Fruit fly (Drosophila melanogaster) whole organism, prepupa: Measurements from ENCODE around the gene Rab18.

Source experiments
- Blimp-1 ChIP-seq: fragments of 200-800 bp; sonication (Bioruptor generic); optimal IDR thresholded peaks from 3 replicates; lab custom pipeline; 2017; ENCODE audit warnings: missing biosample characterization, missing genetic modification characterization, mild to moderate bottlenecking, moderate library complexity, missing genetic modification reagents
- CG10631 ChIP-seq: fragments of 200-800 bp; sonication (Bioruptor generic); optimal IDR thresholded peaks from 2 replicates; lab custom pipeline; 2016; ENCODE audit warnings: missing biosample characterization, missing genetic modification characterization
- CG10669 ChIP-seq: fragments of 200-800 bp; sonication (Bioruptor generic); optimal IDR thresholded peaks from 3 replicates; lab custom pipeline; 2018; ENCODE audit warnings: missing biosample characterization, mild to moderate bottlenecking, missing genetic modification characterization, moderate library complexity
- CG11902 ChIP-seq: fragments of 200-800 bp; sonication (Bioruptor generic); optimal IDR thresholded peaks from 3 replicates; lab custom pipeline; 2016; ENCODE audit warnings: missing biosample characterization, missing genetic modification characterization
- CG1621 ChIP-seq: fragments of 200-800 bp; sonication (Bioruptor generic); optimal IDR thresholded peaks from 3 replicates; lab custom pipeline; 2018; ENCODE audit warnings: missing biosample characterization, mild to moderate bottlenecking, missing genetic modification characterization
- CG3032 ChIP-seq: fragments of 200-800 bp; optimal IDR thresholded peaks from 2 replicates; lab custom pipeline; 2019; ENCODE audit warnings: missing biosample characterization, mild to moderate bottlenecking, missing genetic modification characterization, moderate library complexity
- CG34406 ChIP-seq: fragments of 200-800 bp; sonication (Bioruptor generic); optimal IDR thresholded peaks from 3 replicates; lab custom pipeline; 2016; ENCODE audit warnings: missing biosample characterization, missing genetic modification characterization
- CG3919 ChIP-seq: fragments of 200-800 bp; sonication (Bioruptor generic); optimal IDR thresholded peaks from 3 replicates; lab custom pipeline; 2016; ENCODE audit warnings: missing biosample characterization, missing genetic modification characterization
- CG6163 ChIP-seq: fragments of 200-800 bp; sonication (Bioruptor generic); IDR thresholded peaks from 3 replicates; pipeline ENCODE4 v1.3.6; 2022; ENCODE audit warnings: missing biosample characterization, missing genetic modification characterization
- CG6276 ChIP-seq: fragments of 200-800 bp; sonication (Bioruptor generic); optimal IDR thresholded peaks from 2 replicates; lab custom pipeline; 2017; ENCODE audit warnings: missing biosample characterization, mild to moderate bottlenecking, missing genetic modification characterization
- CG6792 ChIP-seq: fragments of 200-800 bp; sonication (Bioruptor generic); optimal IDR thresholded peaks from 3 replicates; lab custom pipeline; 2016; ENCODE audit warnings: missing biosample characterization, missing genetic modification characterization
- CG6808 ChIP-seq: fragments of 200-800 bp; sonication (Bioruptor generic); optimal IDR thresholded peaks from 3 replicates; lab custom pipeline; 2017; ENCODE audit warnings: missing biosample characterization, missing genetic modification characterization, mild to moderate bottlenecking, moderate library complexity, missing genetic modification reagents
- CG6854 ChIP-seq: fragments of 200-800 bp; sonication (Bioruptor generic); optimal IDR thresholded peaks from 2 replicates; lab custom pipeline; 2017; ENCODE audit warnings: missing biosample characterization, mild to moderate bottlenecking, missing genetic modification characterization
- CG7368 ChIP-seq: fragments of 200-800 bp; sonication (Bioruptor generic); optimal IDR thresholded peaks from 3 replicates; lab custom pipeline; 2016; ENCODE audit warnings: missing biosample characterization, missing genetic modification characterization
- CG8119 ChIP-seq: fragments of 200-800 bp; sonication (Bioruptor generic); IDR thresholded peaks from 3 replicates; pipeline ENCODE4 v1.3.6; 2022; ENCODE audit warnings: missing biosample characterization, missing genetic modification characterization
- CG8319 ChIP-seq: fragments of 200-800 bp; sonication (Bioruptor generic); optimal IDR thresholded peaks from 3 replicates; lab custom pipeline; 2016; ENCODE audit warnings: missing biosample characterization, missing genetic modification characterization
- CG8632 ChIP-seq: fragments of 200-800 bp; sonication (Bioruptor generic); optimal IDR thresholded peaks from 3 replicates; lab custom pipeline; 2016; ENCODE audit warnings: missing biosample characterization, missing genetic modification characterization
- CG9139 ChIP-seq: fragments of 200-800 bp; sonication (Bioruptor generic); optimal IDR thresholded peaks from 3 replicates; lab custom pipeline; 2017; ENCODE audit warnings: missing biosample characterization, mild to moderate bottlenecking, missing genetic modification characterization
- Eip78C ChIP-seq: fragments of 200-800 bp; sonication (Bioruptor generic); peaks from one replicate; lab custom pipeline; 2016; ENCODE audit warnings: missing biosample characterization, missing genetic modification characterization
- Eip93F ChIP-seq: fragments of 200-800 bp; sonication (Bioruptor generic); optimal IDR thresholded peaks from 2 replicates; lab custom pipeline; 2016; ENCODE audit warnings: missing biosample characterization, mild to moderate bottlenecking, missing genetic modification characterization
- Ets21C ChIP-seq: fragments of 200-800 bp; sonication (Bioruptor generic); optimal IDR thresholded peaks from 3 replicates; lab custom pipeline; 2016; ENCODE audit warnings: missing biosample characterization, missing genetic modification characterization
- Ets96B ChIP-seq: fragments of 200-800 bp; optimal IDR thresholded peaks from 2 replicates; lab custom pipeline; 2019; ENCODE audit warnings: missing biosample characterization, mild to moderate bottlenecking, missing genetic modification characterization, moderate library complexity
- Gug ChIP-seq: fragments of 200-800 bp; sonication (Bioruptor generic); IDR thresholded peaks from 2 replicates; pipeline ENCODE4 v1.3.6; 2022; ENCODE audit warnings: missing biosample characterization, missing genetic modification characterization
- Hr39 ChIP-seq: fragments of 200-800 bp; sonication (Bioruptor generic); optimal IDR thresholded peaks from 2 replicates; lab custom pipeline; 2016; ENCODE audit warnings: missing biosample characterization, missing genetic modification characterization
- Lpt ChIP-seq: fragments of 200-800 bp; sonication (Bioruptor generic); optimal IDR thresholded peaks from 3 replicates; lab custom pipeline; 2016; ENCODE audit warnings: missing biosample characterization, missing genetic modification characterization
- Met ChIP-seq: fragments of 200-800 bp; sonication (Bioruptor generic); optimal IDR thresholded peaks from 3 replicates; lab custom pipeline; 2016; ENCODE audit warnings: missing biosample characterization, missing genetic modification characterization
- OdsH ChIP-seq: fragments of 200-800 bp; sonication (Bioruptor generic); optimal IDR thresholded peaks from 3 replicates; lab custom pipeline; 2016; ENCODE audit warnings: missing biosample characterization, missing genetic modification characterization
- Smox ChIP-seq: fragments of 200-800 bp; sonication (Bioruptor generic); optimal IDR thresholded peaks from 3 replicates; lab custom pipeline; 2016; ENCODE audit warnings: missing biosample characterization, missing genetic modification characterization
- Sox102F ChIP-seq: fragments of 200-800 bp; sonication (Bioruptor generic); optimal IDR thresholded peaks from 2 replicates; lab custom pipeline; 2016; ENCODE audit warnings: missing biosample characterization, mild to moderate bottlenecking, missing genetic modification characterization
- Sox15 ChIP-seq: fragments of 200-800 bp; sonication (Bioruptor generic); optimal IDR thresholded peaks from 3 replicates; lab custom pipeline; 2016; ENCODE audit warnings: missing biosample characterization, missing genetic modification characterization
- achi ChIP-seq: fragments of 200-800 bp; sonication (Bioruptor generic); optimal IDR thresholded peaks from 3 replicates; lab custom pipeline; 2016; ENCODE audit warnings: missing biosample characterization, missing genetic modification characterization
- acj6 ChIP-seq: fragments of 200-800 bp; sonication (Bioruptor generic); optimal IDR thresholded peaks from 3 replicates; lab custom pipeline; 2016; ENCODE audit warnings: missing biosample characterization, missing genetic modification characterization
- cyc ChIP-seq: fragments of 200-800 bp; sonication (Bioruptor generic); optimal IDR thresholded peaks from 3 replicates; lab custom pipeline; 2016; ENCODE audit warnings: missing biosample characterization, missing genetic modification characterization
- dac ChIP-seq: fragments of 200-800 bp; sonication (Bioruptor generic); optimal IDR thresholded peaks from 2 replicates; lab custom pipeline; 2017; ENCODE audit warnings: missing biosample characterization, mild to moderate bottlenecking, missing genetic modification characterization
- dsx ChIP-seq: fragments of 200-800 bp; optimal IDR thresholded peaks from 3 replicates; lab custom pipeline; 2019; ENCODE audit warnings: missing biosample characterization, mild to moderate bottlenecking, missing genetic modification characterization, moderate library complexity; ENCODE audit not compliant: poor library complexity, severe bottlenecking
- eg ChIP-seq: fragments of 200-800 bp; sonication (Bioruptor generic); IDR thresholded peaks from 3 replicates; pipeline ENCODE4 v1.3.6; 2022; ENCODE audit warnings: missing biosample characterization, missing genetic modification characterization
- esn ChIP-seq: fragments of 200-800 bp; sonication (Bioruptor generic); optimal IDR thresholded peaks from 2 replicates; lab custom pipeline; 2016; ENCODE audit warnings: missing biosample characterization, mild to moderate bottlenecking, missing genetic modification characterization, moderate library complexity
- net ChIP-seq: fragments of 200-800 bp; sonication (Bioruptor generic); optimal IDR thresholded peaks from 3 replicates; lab custom pipeline; 2016; ENCODE audit warnings: missing biosample characterization, missing genetic modification characterization
- ss ChIP-seq, 2 experiments: fragments of 200-800 bp; sonication (Bioruptor generic); optimal IDR thresholded peaks; 2 replicates in 1 of 2; 3 replicates in 1 of 2; lab custom pipeline; 2017 to 2018; ENCODE audit warnings: mild to moderate bottlenecking in 2 of 2, missing biosample characterization in 2 of 2, missing genetic modification characterization in 2 of 2, moderate library complexity in 1 of 2
- svp ChIP-seq: fragments of 200-800 bp; sonication (Bioruptor generic); peaks from one replicate; lab custom pipeline; 2016; ENCODE audit warnings: missing biosample characterization, missing genetic modification characterization
- topi ChIP-seq: fragments of 200-800 bp; sonication (Bioruptor generic); optimal IDR thresholded peaks from 3 replicates; lab custom pipeline; 2016; ENCODE audit warnings: missing biosample characterization, missing genetic modification characterization
- vri ChIP-seq: fragments of 200-800 bp; sonication (Bioruptor generic); optimal IDR thresholded peaks from 3 replicates; lab custom pipeline; 2016; ENCODE audit warnings: missing biosample characterization, mild to moderate bottlenecking, missing genetic modification characterization

The Rab18 gene

DNA sequence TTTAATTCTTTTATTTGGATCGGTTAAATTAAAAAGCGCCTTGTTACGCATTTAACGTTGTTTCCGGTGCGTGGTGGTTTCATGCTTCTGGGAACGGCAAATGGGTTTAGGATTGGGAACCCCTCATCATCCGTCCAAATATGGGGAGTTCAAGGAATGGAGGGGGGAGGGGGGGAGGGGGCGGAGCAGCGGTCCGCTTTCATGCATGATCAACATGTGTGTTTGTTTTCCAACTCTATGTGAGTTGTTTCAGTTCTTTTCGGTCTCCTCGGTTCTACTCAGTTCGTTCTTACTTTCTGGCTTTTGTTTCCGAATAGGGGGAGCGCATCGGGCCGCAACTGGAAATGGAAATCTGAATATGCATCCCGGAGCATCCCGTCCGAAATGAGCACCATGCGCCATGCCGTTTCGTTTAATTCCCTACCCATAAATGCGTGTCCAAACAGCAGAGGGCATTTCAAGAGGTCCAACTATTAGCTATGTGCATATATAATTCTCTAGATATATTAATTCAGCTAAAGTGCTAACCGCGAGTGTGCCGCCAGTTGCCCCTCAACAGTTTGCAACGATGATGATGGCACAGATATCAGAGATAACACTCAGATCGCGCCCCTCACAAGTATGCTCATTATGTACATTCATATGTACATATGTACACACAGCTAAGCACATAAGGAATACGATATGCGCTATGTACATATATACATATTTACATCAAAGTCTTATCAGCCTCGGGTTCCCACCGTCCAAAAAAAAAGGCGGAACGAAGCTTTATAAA, 6.0 kb upstream of the Rab18 start (continued):
- peak; percentile 17 for TF ChIP-seq topi (GFP tag; lab: Kevin White, UChicago)
- peak; percentile 15 for TF ChIP-seq dsx
- no peak for TF ChIP-seq CG1621 (tag; lab: Kevin White, UChicago)
- peak; percentile 1 for TF ChIP-seq Ets96B (tag; lab: Kevin White, UChicago)
- peak; percentile 53 for TF ChIP-seq vri (GFP tag; lab: Kevin White, UChicago)
- TF ChIP-seq Smox (GFP tag; lab: Kevin White, UChicago): peak; percentile 35
- no peak for TF ChIP-seq Ets21C (GFP tag; lab: Kevin White, UChicago)
- TF ChIP-seq Sox15: no peak
- TF ChIP-seq ss (GFP tag; optimal IDR thresholded peaks at IDR 0.05; lab: Kevin White, UChicago): peak; percentile 13 to 41
- TF ChIP-seq Gug (GFP tag; lab: Robert Waterston, UW): no peak
- TF ChIP-seq acj6 (GFP tag; lab: Kevin White, UChicago): no peak
- TF ChIP-seq Sox102F (GFP tag; lab: Kevin White, UChicago): peak; percentile 42
- TF ChIP-seq achi: no peak
- TF ChIP-seq CG10669: peak; percentile 34
- no peak for TF ChIP-seq CG8319 (GFP tag; lab: Kevin White, UChicago)
- peak; percentile 67 for TF ChIP-seq Eip78C (GFP tag; lab: Kevin White, UChicago)
- no peak for TF ChIP-seq CG10631 (GFP tag; lab: Kevin White, UChicago)
- TF ChIP-seq net (GFP tag; lab: Kevin White, UChicago): peak; percentile 8
- peak; percentile 28 for TF ChIP-seq CG8632 (GFP tag; lab: Kevin White, UChicago)
- TF ChIP-seq CG6808 (GFP tag; lab: Kevin White, UChicago): peak; percentile 4
- TF ChIP-seq svp (GFP tag; lab: Kevin White, UChicago): peak; percentile 46
- TF ChIP-seq Blimp-1 (GFP tag; lab: Kevin White, UChicago): peak; percentile 19
- no peak for TF ChIP-seq CG34406
- peak; percentile 5 for TF ChIP-seq CG3919 (GFP tag; lab: Kevin White, UChicago)
- TF ChIP-seq Hr39 (GFP tag; lab: Kevin White, UChicago): no peak
- no peak for TF ChIP-seq dac
- no peak for TF ChIP-seq Eip93F (GFP tag; lab: Kevin White, UChicago)
- peak; percentile 52 for TF ChIP-seq Met (GFP tag; lab: Kevin White, UChicago)

DNA sequence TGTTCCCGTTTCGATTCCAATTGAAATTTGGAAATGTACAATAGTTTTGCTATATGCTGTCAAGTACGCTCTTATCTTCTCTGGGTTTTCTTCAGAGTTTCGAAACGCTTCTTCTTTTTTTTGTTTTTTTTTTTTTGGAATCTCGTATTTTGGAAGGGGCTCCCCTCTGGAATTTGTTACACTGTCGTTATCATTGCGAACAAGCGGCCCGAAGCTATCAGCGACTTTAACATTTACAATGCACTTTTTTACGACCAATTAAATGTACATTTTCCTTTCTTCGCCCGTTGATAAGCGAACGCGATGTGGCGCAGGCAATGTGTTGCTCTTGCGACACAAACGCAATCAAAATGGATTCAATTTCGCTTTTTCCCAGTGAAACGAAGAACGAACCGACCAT, 5.2 kb upstream of the Rab18 start:
- TF ChIP-seq svp (GFP tag; lab: Kevin White, UChicago) (peak; percentile 95), Eip78C (GFP tag; lab: Kevin White, UChicago) (peak; percentile 40), CG7368 (GFP tag; lab: Kevin White, UChicago) (no peak)
- TF ChIP-seq, all 60 proteins: peak for 2

DNA sequence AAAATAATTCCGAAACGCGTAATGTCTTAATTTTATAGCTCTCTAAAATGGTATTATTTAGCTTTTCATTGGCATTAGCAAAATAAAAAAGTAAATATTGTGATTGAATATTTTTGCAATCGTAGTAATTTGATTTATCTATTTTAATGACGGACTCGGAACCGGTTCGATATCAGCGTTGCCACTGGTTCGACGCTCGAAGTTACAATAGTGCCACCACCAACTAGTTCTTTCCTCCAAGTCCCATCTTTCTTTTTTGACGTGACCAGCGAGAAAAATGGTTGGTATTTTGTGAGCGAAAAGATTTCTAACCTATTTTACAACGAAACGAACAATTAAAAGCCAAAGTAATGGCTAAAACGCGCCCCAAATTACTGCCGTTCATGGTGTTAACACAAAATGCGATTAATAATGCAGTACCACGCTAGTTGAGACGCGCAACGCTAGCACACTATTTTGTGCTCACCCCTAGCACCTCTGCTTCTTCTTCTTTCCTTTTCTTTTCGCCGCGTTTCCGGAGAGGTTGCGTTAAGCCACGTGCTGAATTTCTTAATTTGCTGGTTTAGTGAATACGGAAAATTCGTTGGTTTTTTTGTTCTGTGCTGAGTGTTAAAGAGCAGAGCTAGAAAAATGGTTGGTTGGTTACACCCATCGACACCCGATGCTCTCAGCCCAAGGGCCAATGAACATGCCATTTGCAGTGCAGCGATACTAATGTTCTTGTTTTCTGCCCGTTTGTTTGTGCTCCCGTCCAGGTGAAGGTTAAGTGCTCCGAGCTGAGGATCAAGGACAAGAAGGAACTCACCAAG, 835 bp upstream of the Rab18 start, which contains the start of gene RpL35:
RpL35 (plus strand) TSS at position 159 of the 809 bp plus-strand sequence.
- TF ChIP-seq CG6854 (GFP tag; lab: Kevin White, UChicago): peak; percentile 71
- no peak for TF ChIP-seq Ets21C (GFP tag; lab: Kevin White, UChicago)
- TF ChIP-seq cyc: peak; percentile 45
- peak; percentile 56 to 66 for TF ChIP-seq ss (GFP tag; optimal IDR thresholded peaks at IDR 0.05; lab: Kevin White, UChicago)
- peak; percentile 63 for TF ChIP-seq esn
- no peak for TF ChIP-seq CG6276
- peak; percentile 57 for TF ChIP-seq CG3919 (GFP tag; lab: Kevin White, UChicago)
- TF ChIP-seq CG3032 (tag; lab: Kevin White, UChicago): peak; percentile 21
- peak; percentile 24 for TF ChIP-seq Hr39 (GFP tag; lab: Kevin White, UChicago)
- no peak for TF ChIP-seq Lpt (GFP tag; lab: Kevin White, UChicago)
- TF ChIP-seq CG6808 (GFP tag; lab: Kevin White, UChicago): peak; percentile 54
- peak; percentile 33 for TF ChIP-seq achi
- TF ChIP-seq Sox15: no peak
- no peak for TF ChIP-seq CG11902 (GFP tag; lab: Kevin White, UChicago)
- no peak; the same call in 2 of the 3 replicates for TF ChIP-seq CG8119 (GFP tag; lab: Robert Waterston, UW)
- TF ChIP-seq acj6 (GFP tag; lab: Kevin White, UChicago): peak; percentile 8
- peak; percentile 25 for TF ChIP-seq Sox102F (GFP tag; lab: Kevin White, UChicago)
- TF ChIP-seq Blimp-1 (GFP tag; lab: Kevin White, UChicago): no peak
- TF ChIP-seq CG34406: peak; percentile 5
- TF ChIP-seq CG6792 (GFP tag; lab: Kevin White, UChicago): peak; percentile 33
- 0 out of 3 replicates have a peak, but pooled peaks have one; percentile 43 for TF ChIP-seq CG6163 (GFP tag; lab: Robert Waterston, UW)
- TF ChIP-seq vri (GFP tag; lab: Kevin White, UChicago): peak; percentile 22
- TF ChIP-seq CG9139 (GFP tag; lab: Kevin White, UChicago): peak; percentile 31
- TF ChIP-seq eg: no peak
- peak; percentile 11 for TF ChIP-seq Ets96B (tag; lab: Kevin White, UChicago)
- TF ChIP-seq OdsH (GFP tag; lab: Kevin White, UChicago): no peak
- TF ChIP-seq Eip78C (GFP tag; lab: Kevin White, UChicago): peak; percentile 83
